Fruit fly (Drosophila melanogaster) whole organism, pupa: ENCODE measurements around the gene CG8004.

ENCODE experiments used
- CG10348 ChIP-seq: fragments of 200-800 bp; sonication (Bioruptor generic); IDR thresholded peaks from 2 replicates; pipeline ENCODE4 v1.3.6; 2022; ENCODE audit warnings: missing biosample characterization, missing genetic modification characterization
- CG12605 ChIP-seq: fragments of 200-800 bp; sonication (Bioruptor generic); IDR thresholded peaks from 2 replicates; pipeline ENCODE4 v1.3.6; 2022; ENCODE audit warnings: missing biosample characterization, missing genetic modification characterization
- CG13204 ChIP-seq: fragments of 200-800 bp; sonication (Bioruptor generic); optimal IDR thresholded peaks from 2 replicates; lab custom pipeline; 2018; ENCODE audit warnings: missing biosample characterization, mild to moderate bottlenecking, missing genetic modification characterization, moderate library complexity
- CG14655 ChIP-seq: fragments of 200-800 bp; sonication (Bioruptor generic); optimal IDR thresholded peaks from 3 replicates; lab custom pipeline; 2017; ENCODE audit warnings: mild to moderate bottlenecking, missing biosample characterization, missing genetic modification reagents, missing genetic modification characterization
- CG15710 ChIP-seq: fragments of 200-800 bp; sonication (Bioruptor generic); optimal IDR thresholded peaks from 2 replicates; lab custom pipeline; 2018; ENCODE audit warnings: missing biosample characterization, mild to moderate bottlenecking, missing genetic modification characterization, moderate library complexity
- CG17806 ChIP-seq: fragments of 200-800 bp; sonication (Bioruptor generic); optimal IDR thresholded peaks from 2 replicates; lab custom pipeline; 2018; ENCODE audit warnings: missing biosample characterization, mild to moderate bottlenecking, missing genetic modification characterization, moderate library complexity
- CG32121 ChIP-seq: fragments of 200-800 bp; sonication (Bioruptor generic); IDR thresholded peaks from 2 replicates; pipeline ENCODE4 v1.3.6; 2022; ENCODE audit warnings: missing biosample characterization, missing genetic modification characterization
- CG34367 ChIP-seq: fragments of 200-800 bp; sonication (Bioruptor generic); optimal IDR thresholded peaks from 2 replicates; lab custom pipeline; 2018; ENCODE audit warnings: missing biosample characterization, mild to moderate bottlenecking, missing genetic modification characterization
- CG4496 ChIP-seq: fragments of 200-800 bp; sonication (Bioruptor generic); IDR thresholded peaks from 3 replicates; pipeline ENCODE4 v1.3.6; 2022; ENCODE audit warnings: missing biosample characterization, missing genetic modification characterization
- CG8159 ChIP-seq: fragments of 200-800 bp; sonication (Bioruptor generic); optimal IDR thresholded peaks from 3 replicates; lab custom pipeline; 2018; ENCODE audit warnings: missing biosample characterization, mild to moderate bottlenecking, missing genetic modification characterization, moderate library complexity
- CG8301 ChIP-seq: fragments of 200-800 bp; sonication (Bioruptor generic); optimal IDR thresholded peaks from 2 replicates; lab custom pipeline; 2018; ENCODE audit warnings: missing biosample characterization, mild to moderate bottlenecking, missing genetic modification characterization
- CG9948 ChIP-seq: fragments of 200-800 bp; sonication (Bioruptor generic); optimal IDR thresholded peaks from 2 replicates; lab custom pipeline; 2018; ENCODE audit warnings: missing biosample characterization, mild to moderate bottlenecking, missing genetic modification characterization, moderate library complexity
- D1 ChIP-seq: fragments of 200-800 bp; sonication (Bioruptor generic); optimal IDR thresholded peaks from 2 replicates; lab custom pipeline; 2018; ENCODE audit warnings: missing biosample characterization, mild to moderate bottlenecking, missing genetic modification characterization, moderate library complexity
- EcR ChIP-seq: fragments of 200-800 bp; sonication (Bioruptor generic); optimal IDR thresholded peaks from 3 replicates; lab custom pipeline; 2019; ENCODE audit warnings: missing biosample characterization, missing genetic modification characterization, mild to moderate bottlenecking, moderate library complexity, missing genetic modification reagents
- Ets98B ChIP-seq: fragments of 200-800 bp; sonication (Bioruptor generic); IDR thresholded peaks from 2 replicates; pipeline ENCODE4 v1.3.6; 2022; ENCODE audit warnings: missing biosample characterization, missing genetic modification characterization
- Pif1A ChIP-seq: fragments of 200-800 bp; sonication (Bioruptor generic); optimal IDR thresholded peaks from 3 replicates; lab custom pipeline; 2016; ENCODE audit warnings: missing biosample characterization, missing genetic modification characterization
- Pif1B ChIP-seq: fragments of 200-800 bp; sonication (Bioruptor generic); optimal IDR thresholded peaks from 3 replicates; lab custom pipeline; 2016; ENCODE audit warnings: missing biosample characterization, missing genetic modification characterization
- Snoo ChIP-seq: fragments of 200-800 bp; sonication (Bioruptor generic); optimal IDR thresholded peaks from 3 replicates; lab custom pipeline; 2017; ENCODE audit warnings: missing biosample characterization, mild to moderate bottlenecking, missing genetic modification characterization, inconsistent platforms
- fd96Ca ChIP-seq: fragments of 200-800 bp; sonication (Bioruptor generic); IDR thresholded peaks from 3 replicates; pipeline ENCODE4 v1.3.6; 2022; ENCODE audit warnings: missing biosample characterization, missing genetic modification characterization
- gl ChIP-seq: fragments of 200-800 bp; sonication (Bioruptor generic); optimal IDR thresholded peaks from 2 replicates; lab custom pipeline; 2018; ENCODE audit warnings: missing biosample characterization, mild to moderate bottlenecking, missing genetic modification characterization
- rn ChIP-seq: fragments of 200-800 bp; sonication (Bioruptor generic); IDR thresholded peaks from 2 replicates; pipeline ENCODE4 v1.3.6; 2022; ENCODE audit warnings: missing biosample characterization, missing genetic modification characterization

CG8004 gene

DNA sequence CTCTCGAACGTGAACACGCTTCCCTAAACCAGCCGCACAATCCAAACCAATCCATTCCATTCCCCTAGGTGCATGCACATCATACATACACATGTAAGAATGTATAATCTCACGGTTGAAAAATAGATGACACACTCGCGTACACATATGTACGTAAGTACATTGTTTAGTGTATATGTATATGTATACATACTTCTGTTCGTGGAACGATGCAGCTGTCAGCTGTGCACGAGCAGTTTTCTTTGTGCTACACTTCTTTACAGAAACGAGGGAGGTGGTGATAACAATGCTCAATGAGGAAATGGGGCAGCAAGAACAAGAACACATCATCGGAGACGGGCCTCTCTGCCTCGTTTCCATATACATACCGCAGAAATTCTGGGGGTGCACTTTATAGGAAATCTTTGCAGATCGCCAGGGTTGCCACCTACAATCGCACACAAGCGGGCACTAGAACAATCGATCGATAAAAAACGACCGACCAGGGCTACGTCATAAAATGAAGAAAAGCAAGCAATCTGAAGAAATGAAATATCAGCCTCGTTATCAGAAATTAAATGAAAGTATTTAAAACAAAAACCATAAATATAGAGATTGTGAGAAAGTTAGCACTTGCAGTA is 28.9 kb downstream of the CG8004 start:
- TF ChIP-seq EcR (GFP tag; lab: Kevin White, UChicago), result peak; percentile 74
- no peak for TF ChIP-seq CG9948 (tag; lab: Kevin White, UChicago)
- TF ChIP-seq CG13204 (GFP tag; lab: Kevin White, UChicago), result peak; percentile 25
- no peak for TF ChIP-seq CG12605 (GFP tag; lab: Robert Waterston, UW)

DNA sequence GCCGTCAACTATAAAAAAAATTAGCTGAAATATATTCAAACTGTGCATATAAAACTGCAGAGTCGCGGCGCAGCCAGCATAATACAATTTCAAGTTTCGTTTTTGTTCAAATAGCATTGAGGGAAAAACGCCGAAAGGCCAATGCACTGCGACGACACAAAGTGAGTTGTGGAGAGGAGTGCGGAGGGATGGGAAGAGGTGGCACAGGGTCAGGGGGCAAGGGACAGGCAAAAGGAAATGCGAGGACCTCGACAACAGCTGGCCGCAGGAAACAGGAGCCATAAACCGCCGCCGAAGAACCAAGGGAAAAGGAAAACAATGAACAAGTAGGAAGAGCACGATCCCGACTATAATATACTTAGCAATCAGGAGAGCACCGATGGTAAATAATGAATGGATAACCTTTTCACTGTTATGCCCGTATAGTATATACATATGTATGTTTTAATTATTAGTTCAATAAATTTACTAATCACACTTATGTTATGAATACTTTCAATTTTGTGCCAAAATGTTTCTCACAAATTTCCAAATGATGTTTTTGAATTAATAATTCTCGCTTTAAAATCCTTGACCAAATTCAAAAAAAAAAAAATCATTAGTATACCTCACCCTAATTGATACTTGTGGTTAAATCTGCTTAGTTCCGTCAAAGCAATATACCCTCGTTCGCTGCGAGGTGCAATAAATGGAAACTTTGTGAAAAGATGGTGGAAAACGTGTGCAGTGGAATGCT is 29.6 kb downstream of the CG8004 start:
- TF ChIP-seq CG9948 (tag; lab: Kevin White, UChicago) (peak; percentile 69), Snoo (tag; lab: Kevin White, UChicago) (no peak), CG34367 (tag; lab: Kevin White, UChicago) (peak; percentile 29), CG10348 (GFP tag; lab: Robert Waterston, UW) (no peak), CG8301 (tag; lab: Kevin White, UChicago) (peak; percentile 57), D1 (tag; lab: Kevin White, UChicago) (peak; percentile 29), CG4496 (GFP tag; lab: Robert Waterston, UW) (peak; percentile 64; the same call in 2 of the 3 replicates), Pif1B (GFP tag; lab: Kevin White, UChicago) (peak; percentile 51), CG8159 (tag; lab: Kevin White, UChicago) (peak; percentile 38), EcR (GFP tag; lab: Kevin White, UChicago) (peak; percentile 96), gl (tag; lab: Kevin White, UChicago) (no peak), Ets98B (no peak), CG14655 (GFP tag; lab: Kevin White, UChicago) (peak; percentile 67), CG15710 (tag; lab: Kevin White, UChicago) (peak; percentile 40), rn (no peak), Pif1A (peak; percentile 71), CG13204 (GFP tag; lab: Kevin White, UChicago) (no peak), fd96Ca (GFP tag; lab: Robert Waterston, UW) (no peak), CG32121 (GFP tag; lab: Robert Waterston, UW) (no peak), CG12605 (GFP tag; lab: Robert Waterston, UW) (no peak), CG17806 (peak; percentile 48)

DNA sequence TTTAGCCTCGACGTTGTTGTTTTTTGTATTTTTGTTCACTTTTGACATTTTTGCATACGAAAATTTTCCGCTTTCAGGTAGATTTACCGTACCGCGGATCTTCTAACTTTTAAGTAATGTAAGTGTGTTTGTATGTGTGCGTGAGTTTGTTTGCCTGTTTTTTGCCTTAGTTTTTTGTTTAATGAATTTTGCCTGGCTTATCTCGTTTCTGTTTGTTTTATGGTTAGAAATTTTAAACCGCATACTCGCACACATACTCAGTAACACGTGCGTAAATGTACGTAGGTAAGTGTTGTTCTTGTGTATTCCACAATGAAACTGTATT is 30.7 kb downstream of the CG8004 start:
- no peak for TF ChIP-seq CG13204 (GFP tag; lab: Kevin White, UChicago)
- TF ChIP-seq CG12605 (GFP tag; lab: Robert Waterston, UW), result no peak
- no peak for TF ChIP-seq rn
- no peak for TF ChIP-seq CG8159 (tag; lab: Kevin White, UChicago)
- TF ChIP-seq Ets98B, result no peak
- TF ChIP-seq Snoo (tag; lab: Kevin White, UChicago), result no peak
- TF ChIP-seq EcR (GFP tag; lab: Kevin White, UChicago), result no peak
- no peak for TF ChIP-seq fd96Ca (GFP tag; lab: Robert Waterston, UW)
- TF ChIP-seq Pif1B (GFP tag; lab: Kevin White, UChicago), result no peak
- no peak for TF ChIP-seq CG32121 (GFP tag; lab: Robert Waterston, UW)
- TF ChIP-seq CG15710 (tag; lab: Kevin White, UChicago), result no peak
- TF ChIP-seq Pif1A, result no peak

DNA sequence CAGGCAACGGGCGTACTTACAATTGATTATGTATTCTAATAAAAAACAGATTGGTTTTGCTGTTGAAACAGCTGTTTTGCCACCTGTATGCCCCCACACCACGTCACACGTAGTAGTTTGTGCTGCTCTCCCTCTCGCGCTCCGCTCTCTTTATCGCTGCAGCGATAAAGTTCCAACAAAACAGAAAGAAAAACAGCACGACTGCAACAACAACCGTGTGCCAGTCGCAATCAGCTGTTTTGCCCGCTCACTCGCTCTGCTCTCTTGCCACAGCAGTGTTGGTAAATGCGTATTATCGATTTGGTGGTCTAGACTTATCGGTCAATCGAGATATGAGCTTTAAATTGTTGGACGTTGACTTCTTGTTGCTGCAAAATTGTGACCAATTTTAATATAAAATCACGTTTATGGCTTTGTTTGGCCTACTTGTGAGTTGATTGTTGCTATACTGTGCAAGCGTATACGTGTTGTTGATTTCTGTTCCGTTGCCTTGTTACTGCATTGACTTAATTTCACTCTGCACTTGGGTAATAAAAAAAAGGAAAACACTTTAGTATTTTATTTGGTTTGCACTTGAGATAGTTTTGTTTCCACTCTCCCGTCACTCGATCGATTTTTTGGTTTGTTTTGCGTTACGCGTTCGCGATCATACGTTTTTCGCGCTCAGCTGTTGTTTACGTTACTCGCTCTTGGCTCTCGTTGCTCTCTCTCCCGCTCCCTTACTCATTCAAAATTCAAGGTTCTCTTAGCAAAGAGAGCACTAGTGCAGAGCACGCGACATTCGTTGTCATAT is 31.2 kb downstream of the CG8004 start:
- TF ChIP-seq CG34367 (tag; lab: Kevin White, UChicago) (peak; percentile 40), CG8301 (tag; lab: Kevin White, UChicago) (peak; percentile 52), rn (no peak), Snoo (tag; lab: Kevin White, UChicago) (no peak), Pif1A (peak; percentile 12), CG14655 (GFP tag; lab: Kevin White, UChicago) (peak; percentile 66), CG15710 (tag; lab: Kevin White, UChicago) (peak; percentile 40), D1 (tag; lab: Kevin White, UChicago) (no peak), CG9948 (tag; lab: Kevin White, UChicago) (peak; percentile 16), CG32121 (GFP tag; lab: Robert Waterston, UW) (peak; percentile 58), Ets98B (peak; percentile 62), CG10348 (GFP tag; lab: Robert Waterston, UW) (no peak), CG17806 (peak; percentile 3), CG4496 (GFP tag; lab: Robert Waterston, UW) (peak; percentile 63), EcR (GFP tag; lab: Kevin White, UChicago) (peak; percentile 74), CG13204 (GFP tag; lab: Kevin White, UChicago) (peak; percentile 45), fd96Ca (GFP tag; lab: Robert Waterston, UW) (peak; percentile 55; the same call in 2 of the 3 replicates), Pif1B (GFP tag; lab: Kevin White, UChicago) (peak; percentile 6), CG12605 (GFP tag; lab: Robert Waterston, UW) (peak; percentile 75), CG8159 (tag; lab: Kevin White, UChicago) (peak; percentile 44), gl (tag; lab: Kevin White, UChicago) (peak; percentile 49)
